Worm (Caenorhabditis elegans) whole organism, L4/young adult: ENCODE measurements around the gene elt-1.

ENCODE experiments used
- W03F9.2 ChIP-seq: fragments of 150-350 bp; optimal IDR thresholded peaks from 2 replicates; lab custom pipeline; 2014; ENCODE audit warnings: missing biosample characterization, missing genetic modification characterization
- dao-5 ChIP-seq: sonication (generic microtip); optimal IDR thresholded peaks from 2 replicates; lab custom pipeline; 2016; ENCODE audit warnings: missing genotype, missing genetic modification characterization, moderate library complexity, missing compliant biosample characterization
- him-1 ChIP-seq: sonication (generic microtip); optimal IDR thresholded peaks from 2 replicates; lab custom pipeline; 2016; ENCODE audit warnings: missing genotype, missing genetic modification reagents, missing genetic modification characterization, missing compliant biosample characterization

DNA sequence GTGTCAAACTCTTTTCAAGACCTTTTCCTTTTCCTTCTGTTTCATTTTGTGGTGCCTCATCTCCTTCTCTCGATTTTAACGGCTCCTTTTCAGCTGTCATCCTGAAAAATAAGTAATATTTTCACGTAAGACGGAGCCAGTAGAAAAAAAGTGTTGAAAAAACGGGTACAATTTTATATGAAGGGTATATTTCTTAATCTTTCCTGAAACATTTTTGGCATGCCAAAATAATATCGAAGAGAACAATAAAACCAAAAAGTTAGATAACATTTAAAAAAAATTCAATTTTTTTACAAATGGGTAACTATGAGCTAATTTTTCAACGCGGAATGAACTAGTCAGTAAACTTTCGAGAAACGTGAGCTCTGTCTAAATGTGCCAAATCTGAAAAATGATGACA, 13.2 kb upstream of the elt-1 start, which contains the start of gene aat-1:
- TF ChIP-seq him-1 (no peak), W03F9.2 (no peak), dao-5 (no peak)
